Worm (Caenorhabditis elegans) whole organism, young adult: Measurements from ENCODE around the gene Y37A1A.3.

Source experiments
- F33H1.4 ChIP-seq: fragments of 200-800 bp; sonication (Bioruptor generic); IDR thresholded peaks from 2 replicates; pipeline ENCODE4 v1.3.6; 2022; ENCODE audit warnings: missing genetic modification reagents, missing genetic modification characterization, missing compliant biosample characterization
- F37B4.10 ChIP-seq: fragments of 200-800 bp; sonication (Bioruptor generic); IDR thresholded peaks from 2 replicates; pipeline ENCODE4 v1.3.6; 2022; ENCODE audit warnings: missing genetic modification characterization, missing compliant biosample characterization
- F49E8.2 ChIP-seq: sonication (generic microtip); optimal IDR thresholded peaks from 3 replicates; lab custom pipeline; 2017; ENCODE audit warnings: missing genetic modification characterization, mild to moderate bottlenecking, missing compliant biosample characterization, antibody characterized with exemption, moderate library complexity; ENCODE audit not compliant: insufficient read depth
- F52B5.7 ChIP-seq: sonication (generic microtip); optimal IDR thresholded peaks from 2 replicates; lab custom pipeline; 2016; ENCODE audit warnings: mild to moderate bottlenecking, missing genetic modification characterization, missing compliant biosample characterization
- F57A8.1 ChIP-seq: fragments of 200-800 bp; sonication (Bioruptor generic); optimal IDR thresholded peaks from 2 replicates; lab custom pipeline; 2018; ENCODE audit warnings: mild to moderate bottlenecking, missing genetic modification characterization, moderate library complexity, missing compliant biosample characterization
- Y53G8AR.9 ChIP-seq: fragments of 200-800 bp; sonication (Bioruptor generic); conservative IDR thresholded peaks from 2 replicates; pipeline ENCODE4 v1.3.6; 2022; ENCODE audit warnings: missing genetic modification reagents, missing genetic modification characterization, missing compliant biosample characterization
- Y67H2A.10 ChIP-seq: fragments of 200-800 bp; sonication (Bioruptor generic); conservative IDR thresholded peaks from 2 replicates; pipeline ENCODE4 v1.3.6; 2022; ENCODE audit warnings: missing genetic modification reagents, missing genetic modification characterization, missing compliant biosample characterization
- atf-7 ChIP-seq: sonication (generic microtip); optimal IDR thresholded peaks from 2 replicates; lab custom pipeline; 2017; ENCODE audit warnings: mild to moderate bottlenecking, missing genetic modification characterization, missing compliant biosample characterization
- athp-1 ChIP-seq: sonication (generic microtip); optimal IDR thresholded peaks from 2 replicates; lab custom pipeline; 2017; ENCODE audit warnings: mild to moderate bottlenecking, missing genetic modification characterization, missing compliant biosample characterization
- attf-6 ChIP-seq: fragments of 200-800 bp; sonication (Bioruptor generic); IDR thresholded peaks from 2 replicates; pipeline ENCODE4 v1.3.6; 2022; ENCODE audit warnings: missing genetic modification reagents, missing genetic modification characterization, missing compliant biosample characterization
- bed-2 ChIP-seq: fragments of 200-800 bp; sonication (Bioruptor generic); IDR thresholded peaks from 2 replicates; pipeline ENCODE4 v1.3.6; 2022; ENCODE audit warnings: missing genetic modification reagents, missing genetic modification characterization, missing compliant biosample characterization
- dox-1 ChIP-seq: fragments of 200-800 bp; sonication (Bioruptor generic); IDR thresholded peaks from 2 replicates; pipeline ENCODE4 v1.3.6; 2022; ENCODE audit warnings: missing genetic modification reagents, missing genetic modification characterization, missing compliant biosample characterization
- efl-1 ChIP-seq: fragments of 150-350 bp; optimal IDR thresholded peaks from 2 replicates; lab custom pipeline; 2014; ENCODE audit warnings: missing biosample characterization, missing genetic modification reagents, missing genetic modification characterization
- egrh-3 ChIP-seq: fragments of 200-800 bp; sonication (Bioruptor generic); IDR thresholded peaks from 2 replicates; pipeline ENCODE4 v1.3.6; 2022; ENCODE audit warnings: missing genetic modification reagents, missing genetic modification characterization, missing compliant biosample characterization
- hmg-1.2 ChIP-seq: fragments of 200-800 bp; sonication (Bioruptor generic); IDR thresholded peaks from 2 replicates; pipeline ENCODE4 v1.3.6; 2022; ENCODE audit warnings: missing genetic modification reagents, missing genetic modification characterization, missing compliant biosample characterization
- hrde-1 ChIP-seq: sonication (generic microtip); optimal IDR thresholded peaks from 2 replicates; lab custom pipeline; 2016; ENCODE audit warnings: missing genetic modification characterization, mild to moderate bottlenecking, missing compliant biosample characterization, moderate library complexity, missing genotype, missing genetic modification reagents, borderline replicate concordance
- let-526 ChIP-seq: fragments of 200-800 bp; sonication (Bioruptor generic); IDR thresholded peaks from 2 replicates; pipeline ENCODE4 v1.3.6; 2022; ENCODE audit warnings: missing genetic modification reagents, missing genetic modification characterization, missing compliant biosample characterization
- let-607 ChIP-seq, 2 experiments: fragments of 200-800 bp in 1 of 2; sonication (Bioruptor generic) in 1 of 2; sonication (generic microtip) in 1 of 2; optimal IDR thresholded peaks; 2 replicates each; lab custom pipeline; 2016 to 2018; ENCODE audit warnings: mild to moderate bottlenecking in 2 of 2, missing compliant biosample characterization in 2 of 2, missing genetic modification characterization in 2 of 2, moderate library complexity in 2 of 2, missing genotype in 1 of 2
- lin-35 ChIP-seq, 3 experiments: fragments of 150-350 bp in 2 of 3; sonication (generic microtip) in 1 of 3; optimal IDR thresholded peaks; 2 replicates each; lab custom pipeline; 2014 to 2018; ENCODE audit warnings: missing biosample characterization in 3 of 3, missing genetic modification characterization in 3 of 3, missing genetic modification reagents in 3 of 3
- lsl-1 ChIP-seq: fragments of 200-800 bp; sonication (Bioruptor generic); optimal IDR thresholded peaks from 2 replicates; lab custom pipeline; 2018; ENCODE audit warnings: mild to moderate bottlenecking, missing genetic modification characterization, moderate library complexity, missing compliant biosample characterization
- lsy-27 ChIP-seq: sonication (generic microtip); optimal IDR thresholded peaks from 2 replicates; lab custom pipeline; 2017; ENCODE audit warnings: missing genetic modification characterization, mild to moderate bottlenecking, missing compliant biosample characterization, antibody characterized with exemption, missing genotype, borderline replicate concordance; ENCODE audit not compliant: insufficient read depth
- madf-3 ChIP-seq: fragments of 200-800 bp; sonication (Bioruptor generic); IDR thresholded peaks from 2 replicates; pipeline ENCODE4 v1.3.6; 2022; ENCODE audit warnings: missing genetic modification reagents, missing genetic modification characterization, missing compliant biosample characterization
- mcd-1 ChIP-seq: fragments of 200-800 bp; sonication (Bioruptor generic); IDR thresholded peaks from 2 replicates; pipeline ENCODE4 v1.3.6; 2022; ENCODE audit warnings: missing genetic modification reagents, missing genetic modification characterization, missing compliant biosample characterization
- nfya-2 ChIP-seq: fragments of 200-800 bp; sonication (Bioruptor generic); IDR thresholded peaks from 2 replicates; pipeline ENCODE4 v1.3.6; 2022; ENCODE audit warnings: missing genetic modification reagents, missing genetic modification characterization, missing compliant biosample characterization
- nhr-120 ChIP-seq: fragments of 200-800 bp; sonication (Bioruptor generic); IDR thresholded peaks from 2 replicates; pipeline ENCODE4 v1.3.6; 2022; ENCODE audit warnings: missing genetic modification characterization, missing compliant biosample characterization
- nhr-179 ChIP-seq: sonication (generic microtip); optimal IDR thresholded peaks from 2 replicates; lab custom pipeline; 2016; ENCODE audit warnings: mild to moderate bottlenecking, missing genetic modification characterization, missing compliant biosample characterization
- nhr-27 ChIP-seq: fragments of 200-800 bp; sonication (Bioruptor generic); optimal IDR thresholded peaks from 2 replicates; lab custom pipeline; 2018; ENCODE audit warnings: mild to moderate bottlenecking, missing genetic modification characterization, moderate library complexity, missing compliant biosample characterization
- pbrm-1 ChIP-seq: fragments of 200-800 bp; sonication (Bioruptor generic); IDR thresholded peaks from 2 replicates; pipeline ENCODE4 v1.3.6; 2022; ENCODE audit warnings: missing genetic modification reagents, missing genetic modification characterization, missing compliant biosample characterization
- rcor-1 ChIP-seq: fragments of 200-800 bp; sonication (Bioruptor generic); IDR thresholded peaks from 2 replicates; pipeline ENCODE4 v1.3.6; 2022; ENCODE audit warnings: missing genetic modification reagents, missing genetic modification characterization, missing compliant biosample characterization
- sea-2 ChIP-seq: fragments of 200-800 bp; sonication (Bioruptor generic); IDR thresholded peaks from 2 replicates; pipeline ENCODE4 v1.3.6; 2022; ENCODE audit warnings: missing genetic modification characterization, missing compliant biosample characterization
- snpc-1.1 ChIP-seq: sonication (generic microtip); optimal IDR thresholded peaks from 2 replicates; lab custom pipeline; 2017; ENCODE audit warnings: missing genetic modification characterization, mild to moderate bottlenecking, missing compliant biosample characterization, antibody characterized with exemption, moderate library complexity, missing genotype, missing genetic modification reagents; ENCODE audit not compliant: insufficient read depth
- snpc-1.3 ChIP-seq: sonication (generic microtip); optimal IDR thresholded peaks from 2 replicates; lab custom pipeline; 2017; ENCODE audit warnings: missing genetic modification characterization, mild to moderate bottlenecking, missing compliant biosample characterization, antibody characterized with exemption, moderate library complexity, missing genotype, missing genetic modification reagents; ENCODE audit not compliant: insufficient read depth
- snpc-3.4 ChIP-seq: sonication (generic microtip); optimal IDR thresholded peaks from 2 replicates; lab custom pipeline; 2017; ENCODE audit warnings: missing genetic modification characterization, mild to moderate bottlenecking, missing compliant biosample characterization, antibody characterized with exemption, moderate library complexity, missing genotype, missing genetic modification reagents
- snpc-4 ChIP-seq, 5 experiments: fragments of 150-350 bp in 1 of 5; sonication (generic microtip) in 4 of 5; optimal IDR thresholded peaks; 2 replicates each; lab custom pipeline; 2014 to 2018; ENCODE audit warnings: missing genetic modification characterization in 5 of 5, missing biosample characterization in 3 of 5, antibody characterized with exemption in 2 of 5, mild to moderate bottlenecking in 2 of 5, missing compliant biosample characterization in 2 of 5, missing genotype in 2 of 5, moderate library complexity in 2 of 5, missing genetic modification reagents in 1 of 5
- sptf-2 ChIP-seq: fragments of 200-800 bp; sonication (Bioruptor generic); optimal IDR thresholded peaks from 2 replicates; lab custom pipeline; 2018; ENCODE audit warnings: mild to moderate bottlenecking, missing genetic modification characterization, missing compliant biosample characterization
- tbp1 ChIP-seq: fragments of 200-800 bp; sonication (Bioruptor generic); optimal IDR thresholded peaks from 2 replicates; lab custom pipeline; 2018; ENCODE audit warnings: mild to moderate bottlenecking, missing genetic modification characterization, missing compliant biosample characterization
- zfh-2 ChIP-seq: fragments of 200-800 bp; sonication (Bioruptor generic); conservative IDR thresholded peaks from 2 replicates; pipeline ENCODE4 v1.3.6; 2022; ENCODE audit warnings: missing genetic modification reagents, missing genetic modification characterization, missing compliant biosample characterization
- ztf-22 ChIP-seq: fragments of 200-800 bp; sonication (Bioruptor generic); optimal IDR thresholded peaks from 2 replicates; lab custom pipeline; 2018; ENCODE audit warnings: mild to moderate bottlenecking, missing genetic modification characterization, moderate library complexity, missing compliant biosample characterization
- ztf-26 ChIP-seq: sonication (generic microtip); optimal IDR thresholded peaks from 2 replicates; lab custom pipeline; 2017; ENCODE audit warnings: missing genetic modification characterization, missing compliant biosample characterization
- ztf-6 ChIP-seq: fragments of 200-800 bp; sonication (Bioruptor generic); IDR thresholded peaks from 2 replicates; pipeline ENCODE4 v1.3.6; 2022; ENCODE audit warnings: missing genetic modification reagents, missing genetic modification characterization, missing compliant biosample characterization

Y37A1A.3 gene

ce11 chrIV:13884875-13885274 is 17.8 kb downstream of the Y37A1A.3 start:
- TF ChIP-seq tbp1 (GFP tag; lab: Kevin White, UChicago) (peak; percentile 1), attf-6 (GFP tag; lab: Robert Waterston, UW) (peak; percentile 94), snpc-1.1 (tag; lab: Kevin White, UChicago) (peak; percentile 30), lsl-1 (peak; percentile 6), pbrm-1 (GFP tag; lab: Robert Waterston, UW) (peak; percentile 73), snpc-4 (GFP tag; optimal IDR thresholded peaks at IDR 0.05; lab: Kevin White, UChicago) (peak; percentile 29), snpc-4 (tag; optimal IDR thresholded peaks at IDR 0.05; lab: Kevin White, UChicago) (peak in 2 of 4 experiments; percentile 38 to 89), hmg-1.2 (GFP tag; lab: Robert Waterston, UW) (peak; percentile 68)

DNA sequence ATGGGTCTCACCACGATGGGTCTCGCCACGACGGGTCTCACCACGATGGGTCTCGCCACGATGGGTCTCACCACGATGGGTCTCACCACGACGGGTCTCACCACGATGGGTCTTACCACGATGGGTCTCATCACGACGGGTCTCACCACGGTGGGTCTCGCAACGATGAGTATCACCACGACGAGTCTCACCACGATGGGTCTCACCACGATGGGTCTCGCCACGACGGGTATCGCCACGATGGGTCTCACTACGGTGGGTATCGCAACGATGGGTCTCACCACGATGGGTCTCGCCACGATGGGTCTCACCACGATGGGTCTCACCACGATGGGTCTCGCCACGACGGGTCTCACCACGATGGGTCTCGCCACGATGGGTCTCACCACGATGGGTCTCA is 18.2 kb downstream of the Y37A1A.3 start:
- peak; percentile 32; the same call in 1 of the 2 replicates for TF ChIP-seq zfh-2 (GFP tag; lab: Robert Waterston, UW)
- 0 out of 2 replicates have a peak, but pooled peaks have one; percentile 6 for TF ChIP-seq madf-3
- peak; percentile 62 for TF ChIP-seq F33H1.4
- 0 out of 2 replicates have a peak, but pooled peaks have one; percentile 1 for TF ChIP-seq F37B4.10 (GFP tag; lab: Robert Waterston, UW)
- peak; percentile 17 for TF ChIP-seq lsl-1
- TF ChIP-seq, all 124 proteins: peak for 5; not testable (repeated sequence) for 119

DNA sequence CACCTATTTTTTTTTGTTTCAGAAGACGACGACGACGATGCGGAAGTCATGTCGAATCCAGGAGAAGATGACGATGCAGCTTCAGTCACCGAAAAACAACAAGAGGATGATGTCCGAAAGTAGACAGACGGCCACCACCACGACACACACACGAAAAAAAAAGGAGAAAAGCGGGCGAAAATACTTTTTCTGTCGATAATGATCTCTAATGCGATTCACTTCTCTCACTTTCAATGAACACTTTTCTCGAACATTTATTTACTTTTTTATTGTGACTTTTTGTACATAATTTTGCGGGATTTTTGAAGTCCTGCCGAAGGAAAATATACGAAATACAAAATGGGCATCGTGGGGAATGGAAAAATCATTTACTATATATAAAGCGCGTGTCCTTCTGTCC is 18.8 kb downstream of the Y37A1A.3 start:
- TF ChIP-seq nhr-27 (tag; lab: Kevin White, UChicago) = no peak
- no peak for TF ChIP-seq F52B5.7 (tag; lab: Kevin White, UChicago)
- TF ChIP-seq snpc-4 (GFP tag; optimal IDR thresholded peaks at IDR 0.05; lab: Kevin White, UChicago) = no peak
- peak in 1 of 4 experiments; percentile 50 for TF ChIP-seq snpc-4 (tag; optimal IDR thresholded peaks at IDR 0.05; lab: Kevin White, UChicago)
- TF ChIP-seq attf-6 (GFP tag; lab: Robert Waterston, UW) = peak; percentile 69

- TF ChIP-seq nhr-120 (GFP tag; lab: Robert Waterston, UW) (no peak), dox-1 (GFP tag; lab: Robert Waterston, UW) (peak; percentile 32; the same call in 1 of the 2 replicates), rcor-1 (GFP tag; lab: Robert Waterston, UW) (peak; percentile 71), ztf-22 (GFP tag; lab: Kevin White, UChicago) (no peak), sea-2 (GFP tag; lab: Robert Waterston, UW) (no peak), let-526 (GFP tag; lab: Robert Waterston, UW) (no peak), snpc-3.4 (peak; percentile 83), egrh-3 (no peak), hrde-1 (tag; lab: Kevin White, UChicago) (peak; percentile 50), ztf-26 (tag; lab: Kevin White, UChicago) (no peak), Y67H2A.10 (no peak), snpc-1.3 (tag; lab: Kevin White, UChicago) (peak; percentile 41), lsy-27 (no peak), nhr-179 (tag; lab: Kevin White, UChicago) (no peak), F57A8.1 (GFP tag; lab: Kevin White, UChicago) (no peak), sptf-2 (no peak), let-607 (tag; optimal IDR thresholded peaks at IDR 0.05; lab: Kevin White, UChicago) (no peak), atf-7 (tag; lab: Kevin White, UChicago) (peak; percentile 54), athp-1 (peak; percentile 57), F49E8.2 (tag; lab: Kevin White, UChicago) (peak; percentile 84), madf-3 (peak; percentile 75), ztf-6 (GFP tag; lab: Robert Waterston, UW) (no peak), efl-1 (no peak), nfya-2 (0 out of 2 replicates have a peak, but pooled peaks have one; percentile 60), bed-2 (GFP tag; lab: Robert Waterston, UW) (0 out of 2 replicates have a peak, but pooled peaks have one; percentile 21), lin-35 (GFP tag; optimal IDR thresholded peaks at IDR 0.05; lab: Kevin White, UChicago) (no peak), Y53G8AR.9 (GFP tag; lab: Robert Waterston, UW) (peak; percentile 77), mcd-1 (GFP tag; lab: Robert Waterston, UW) (peak; percentile 37)
Measured at ce11 chrIV:13882573-13882972, 20.1 kb downstream of the Y37A1A.3 start, which contains the start of gene thoc-7. TSS of gene thoc-7 (plus strand) at chrIV:13882734.
